Worm (Caenorhabditis elegans): Measurements from ENCODE around the gene twk-40.

The twk-40 gene

ce11 chrIII:13447439-13447838 lies 44.8 kb downstream of the twk-40 start:
- peak; percentile 92 for TF ChIP-seq rcor-1 (GFP tag; IDR thresholded peaks at IDR 0.05)
- peak; percentile 47; the same call in 1 of the 2 replicates for TF ChIP-seq Y95B8A.8 (GFP tag; IDR thresholded peaks at IDR 0.05)
- peak; percentile 87 for TF ChIP-seq nfyb-1 (GFP tag; IDR thresholded peaks at IDR 0.05)
- TF ChIP-seq egrh-3 (GFP tag; IDR thresholded peaks at IDR 0.05) = peak; percentile 69
- peak; percentile 18; the same call in 1 of the 2 replicates for TF ChIP-seq cebp-2 (GFP tag; IDR thresholded peaks at IDR 0.05)
- 0 out of 2 replicates have a peak, but pooled peaks have one; percentile 45 for TF ChIP-seq bed-1 (GFP tag; IDR thresholded peaks at IDR 0.05)
- peak; percentile 96 for TF ChIP-seq aptf-3 (GFP tag; IDR thresholded peaks at IDR 0.05)
- peak; percentile 99 for TF ChIP-seq dox-1 (GFP tag; IDR thresholded peaks at IDR 0.05)
- 0 out of 2 replicates have a peak, but pooled peaks have one; percentile 12 for TF ChIP-seq hmg-1.2 (GFP tag; IDR thresholded peaks at IDR 0.05)
- TF ChIP-seq let-526 (GFP tag; IDR thresholded peaks at IDR 0.05) = peak; percentile 29; the same call in 1 of the 2 replicates
- TF ChIP-seq F33H1.4 (GFP tag; IDR thresholded peaks at IDR 0.05) = peak; percentile 40; the same call in 1 of the 2 replicates
- TF ChIP-seq ceh-40 (GFP tag; IDR thresholded peaks at IDR 0.05) = peak; percentile 93
- TF ChIP-seq B0019.2 (GFP tag; conservative IDR thresholded peaks at IDR 0.05) = peak; percentile 66; the same call in 1 of the 2 replicates
- TF ChIP-seq mcd-1 (GFP tag; IDR thresholded peaks at IDR 0.05) = peak; percentile 32; the same call in 1 of the 2 replicates
- TF ChIP-seq attf-6 (GFP tag; IDR thresholded peaks at IDR 0.05) = peak; percentile 81
- peak; percentile 87 for TF ChIP-seq ekl-4 (GFP tag; IDR thresholded peaks at IDR 0.05)
- peak; percentile 65; the same call in 1 of the 2 replicates for TF ChIP-seq Y67H2A.10 (GFP tag; conservative IDR thresholded peaks at IDR 0.05)
- TF ChIP-seq hsf-1 (GFP tag; IDR thresholded peaks at IDR 0.05) = peak; percentile 99
- TF ChIP-seq F39B2.1 (GFP tag; IDR thresholded peaks at IDR 0.05) = peak; percentile 86
- TF ChIP-seq D2030.7 (GFP tag; IDR thresholded peaks at IDR 0.05) = peak; percentile 58
- peak; percentile 90 for TF ChIP-seq pbrm-1 (GFP tag; IDR thresholded peaks at IDR 0.05)
- peak; percentile 65 for TF ChIP-seq madf-6 (GFP tag; IDR thresholded peaks at IDR 0.05)
- 0 out of 2 replicates have a peak, but pooled peaks have one; percentile 7 for TF ChIP-seq madf-3 (GFP tag; IDR thresholded peaks at IDR 0.05)
- TF ChIP-seq Y53F4B.3 (GFP tag; IDR thresholded peaks at IDR 0.05) = peak; percentile 81

DNA sequence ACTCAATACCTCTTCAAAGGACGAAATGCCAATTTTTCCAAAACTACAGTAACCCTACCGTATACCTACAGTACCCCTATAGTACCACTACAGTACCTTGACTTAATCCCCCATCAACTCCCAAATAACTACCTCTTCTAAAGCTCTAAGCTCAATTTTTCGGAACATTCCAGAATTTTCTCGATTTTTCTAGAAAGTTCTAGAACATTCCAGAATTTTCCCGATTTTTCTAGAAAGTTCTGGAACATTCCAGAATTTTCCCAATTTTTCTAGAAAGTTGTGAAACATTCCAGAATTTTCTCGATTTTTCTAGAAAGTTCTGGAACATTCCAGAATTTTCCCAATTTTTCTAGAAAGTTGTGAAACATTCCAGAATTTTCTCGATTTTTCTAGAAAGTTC lies 45.4 kb downstream of the twk-40 start:
- TF ChIP-seq hsf-1 (GFP tag; IDR thresholded peaks at IDR 0.05) = peak; percentile 91

DNA sequence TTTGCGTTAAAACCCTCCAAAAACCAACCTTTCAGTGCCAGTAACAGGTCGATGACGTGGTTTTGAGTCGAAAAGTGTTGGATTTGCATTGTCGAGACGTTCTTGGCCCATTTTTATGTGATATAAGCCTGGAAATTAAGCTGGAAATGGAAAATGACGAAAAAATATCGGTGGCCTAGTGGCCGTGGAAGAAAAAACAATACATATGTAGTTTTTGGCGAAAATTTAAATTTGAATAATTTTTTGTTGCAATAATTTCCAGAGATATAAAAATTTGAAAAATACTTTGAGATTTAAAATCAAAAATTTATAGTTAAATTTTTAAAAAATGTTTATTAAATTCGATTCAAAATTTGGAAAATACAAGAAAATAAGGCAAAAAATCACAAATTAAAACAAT lies 52.9 kb downstream of the twk-40 start, which contains the start of gene ciao-2B:
TSS of gene ciao-2B (minus strand) at position 130 of the 400 bp plus-strand sequence.
- TF ChIP-seq mcd-1 (GFP tag; IDR thresholded peaks at IDR 0.05) (no peak), hsf-1 (GFP tag; IDR thresholded peaks at IDR 0.05) (0 out of 2 replicates have a peak, but pooled peaks have one; percentile 11), lin-35 (GFP tag; optimal IDR thresholded peaks at IDR 0.05) (peak in 1 of 3 experiments; percentile 64), lin-54 (GFP tag; optimal IDR thresholded peaks at IDR 0.05) (peak; percentile 39), F52B5.7 (tag; optimal IDR thresholded peaks at IDR 0.05) (no peak)

DNA sequence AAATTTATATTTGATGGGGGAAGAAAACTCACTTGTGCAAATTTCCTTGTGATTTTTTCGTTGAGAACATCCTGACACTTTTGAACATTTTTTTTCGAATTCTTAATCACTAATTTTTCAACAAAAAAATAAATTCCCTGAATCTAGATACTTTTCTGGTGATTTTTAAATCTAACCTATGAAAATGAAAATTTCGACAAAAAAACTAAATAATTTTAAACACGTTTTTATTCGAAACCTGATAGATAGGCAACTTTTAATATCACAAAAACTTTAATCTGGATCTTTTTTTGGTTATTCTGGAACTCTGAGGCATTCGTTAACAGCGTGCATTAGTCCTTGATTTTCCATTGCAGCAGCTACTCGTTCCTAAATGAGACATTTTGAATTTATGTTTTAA lies 55.4 kb downstream of the twk-40 start, which contains the start of gene F45G2.9:
TSS of gene F45G2.9 (minus strand) at position 101 of the 400 bp plus-strand sequence.
- TF ChIP-seq cebp-1 (GFP tag; IDR thresholded peaks at IDR 0.05) = no peak
- TF ChIP-seq cebp-1 (tag; optimal IDR thresholded peaks at IDR 0.05) = no peak
- TF ChIP-seq Y56A3A.18 (GFP tag; IDR thresholded peaks at IDR 0.05) = no peak
- TF ChIP-seq F22D6.2 (tag; optimal IDR thresholded peaks at IDR 0.05) = no peak
- TF ChIP-seq C06A6.2 (GFP tag; conservative IDR thresholded peaks at IDR 0.05) = no peak
- TF ChIP-seq ekl-4 (GFP tag; IDR thresholded peaks at IDR 0.05) = no peak
- no peak for TF ChIP-seq chd-7 (tag; optimal IDR thresholded peaks at IDR 0.05)
- TF ChIP-seq F57C9.4 (tag; optimal IDR thresholded peaks at IDR 0.05) = no peak
- TF ChIP-seq mcd-1 (GFP tag; IDR thresholded peaks at IDR 0.05) = no peak
- no peak for TF ChIP-seq lin-35 (GFP tag; optimal IDR thresholded peaks at IDR 0.05)
- no peak for TF ChIP-seq lin-40 (tag; optimal IDR thresholded peaks at IDR 0.05)
- no peak for TF ChIP-seq cebp-2 (GFP tag; IDR thresholded peaks at IDR 0.05)
- no peak for TF ChIP-seq nhr-27 (tag; optimal IDR thresholded peaks at IDR 0.05)
- TF ChIP-seq nhr-90 (tag; optimal IDR thresholded peaks at IDR 0.05) = no peak
- TF ChIP-seq ztf-26 (tag; optimal IDR thresholded peaks at IDR 0.05) = no peak
